Fruit fly (Drosophila melanogaster) whole organism, embryonic: ENCODE results near the gene dunk.
A peak's percentile ranks its signal among the peaks of the same experiment; 100 is the strongest.

ENCODE experiments used
- Antp ChIP-seq: fragments of 200-800 bp; sonication (Bioruptor generic); optimal IDR thresholded peaks from 3 replicates; lab custom pipeline; 2016; ENCODE audit warnings: missing biosample characterization, missing genetic modification characterization
- CG10274 ChIP-seq: fragments of 200-800 bp; sonication (Bioruptor generic); optimal IDR thresholded peaks from 3 replicates; lab custom pipeline; 2017; ENCODE audit warnings: missing biosample characterization, mild to moderate bottlenecking, missing genetic modification characterization
- CG10979 ChIP-seq: fragments of 200-800 bp; sonication (Bioruptor generic); optimal IDR thresholded peaks from 2 replicates; lab custom pipeline; 2018; ENCODE audit warnings: missing biosample characterization, mild to moderate bottlenecking, missing genetic modification characterization, moderate library complexity
- CG12391 ChIP-seq: fragments of 200-800 bp; sonication (Bioruptor generic); optimal IDR thresholded peaks from 3 replicates; lab custom pipeline; 2018; ENCODE audit warnings: missing biosample characterization, mild to moderate bottlenecking, missing genetic modification characterization, moderate library complexity
- CG1529 ChIP-seq: fragments of 200-800 bp; sonication (Bioruptor generic); optimal IDR thresholded peaks from 3 replicates; lab custom pipeline; 2018; ENCODE audit warnings: missing biosample characterization, missing genetic modification characterization
- CG17802 ChIP-seq: fragments of 200-800 bp; sonication (Bioruptor generic); optimal IDR thresholded peaks from 2 replicates; lab custom pipeline; 2018; ENCODE audit warnings: missing biosample characterization, mild to moderate bottlenecking, missing genetic modification characterization, moderate library complexity
- CG1832 ChIP-seq: fragments of 200-800 bp; sonication (Bioruptor generic); optimal IDR thresholded peaks from 2 replicates; lab custom pipeline; 2017; ENCODE audit warnings: missing biosample characterization, mild to moderate bottlenecking, missing genetic modification characterization, inconsistent platforms
- CG18476 ChIP-seq: fragments of 200-800 bp; sonication (Bioruptor generic); optimal IDR thresholded peaks from 2 replicates; lab custom pipeline; 2016; ENCODE audit warnings: missing biosample characterization, mild to moderate bottlenecking, missing genetic modification characterization
- CG2199 ChIP-seq: fragments of 200-800 bp; sonication (Bioruptor generic); IDR thresholded peaks from 3 replicates; pipeline ENCODE4 v1.3.6; 2022; ENCODE audit warnings: missing biosample characterization, missing genetic modification characterization
- CG2678 ChIP-seq: fragments of 200-800 bp; sonication (Bioruptor generic); optimal IDR thresholded peaks from 3 replicates; lab custom pipeline; 2019; ENCODE audit warnings: missing biosample characterization, mild to moderate bottlenecking, missing genetic modification characterization, moderate library complexity
- CG34224 ChIP-seq: fragments of 200-800 bp; sonication (Bioruptor generic); IDR thresholded peaks from 3 replicates; pipeline ENCODE4 v1.3.6; 2022; ENCODE audit warnings: missing biosample characterization, missing genetic modification characterization; ENCODE audit not compliant: partially characterized antibody
- CG3995 ChIP-seq: fragments of 200-800 bp; sonication (Bioruptor generic); optimal IDR thresholded peaks from 3 replicates; lab custom pipeline; 2016; ENCODE audit warnings: missing biosample characterization, missing genetic modification characterization
- CG4360 ChIP-seq: fragments of 200-800 bp; sonication (Bioruptor generic); IDR thresholded peaks from 2 replicates; pipeline ENCODE4 v1.3.6; 2022; ENCODE audit warnings: missing biosample characterization, missing genetic modification characterization
- CG4730 ChIP-seq: fragments of 200-800 bp; sonication (Bioruptor generic); IDR thresholded peaks from 2 replicates; pipeline ENCODE4 v1.3.6; 2022; ENCODE audit warnings: missing biosample characterization, missing genetic modification characterization
- CG8089 ChIP-seq: fragments of 200-800 bp; sonication (Bioruptor generic); optimal IDR thresholded peaks from 3 replicates; lab custom pipeline; 2016; ENCODE audit warnings: missing biosample characterization, missing genetic modification characterization
- CG9727 ChIP-seq: fragments of 200-800 bp; sonication (Bioruptor generic); optimal IDR thresholded peaks from 3 replicates; lab custom pipeline; 2017; ENCODE audit warnings: missing biosample characterization, mild to moderate bottlenecking, missing genetic modification characterization
- Dek ChIP-seq: fragments of 200-800 bp; sonication (Bioruptor generic); optimal IDR thresholded peaks from 3 replicates; lab custom pipeline; 2019; ENCODE audit warnings: missing biosample characterization, mild to moderate bottlenecking, missing genetic modification characterization, moderate library complexity
- Hr51 ChIP-seq, 2 experiments: fragments of 200-800 bp; sonication (Bioruptor generic); optimal IDR thresholded peaks; 2 replicates in 1 of 2; 3 replicates in 1 of 2; lab custom pipeline; 2016 to 2018; ENCODE audit warnings: missing biosample characterization in 2 of 2, missing genetic modification characterization in 2 of 2, mild to moderate bottlenecking in 1 of 2, moderate library complexity in 1 of 2
- Kr ChIP-seq: fragments of 200-800 bp; sonication (Bioruptor generic); optimal IDR thresholded peaks from 2 replicates; lab custom pipeline; 2017; ENCODE audit warnings: missing biosample characterization, mild to moderate bottlenecking, missing genetic modification characterization
- MBD-R2 ChIP-seq: fragments of 200-800 bp; sonication (Bioruptor generic); IDR thresholded peaks from 2 replicates; pipeline ENCODE4 v1.3.6; 2022; ENCODE audit warnings: missing biosample characterization, missing genetic modification characterization
- Nf-YB ChIP-seq: fragments of 200-800 bp; sonication (Bioruptor generic); optimal IDR thresholded peaks from 3 replicates; lab custom pipeline; 2019; ENCODE audit warnings: missing biosample characterization, mild to moderate bottlenecking, missing genetic modification characterization, moderate library complexity
- Optix ChIP-seq: fragments of 200-800 bp; sonication (Bioruptor generic); IDR thresholded peaks from 3 replicates; pipeline ENCODE4 v1.3.6; 2022; ENCODE audit warnings: missing biosample characterization, missing genetic modification characterization
- PHDP ChIP-seq: fragments of 200-800 bp; sonication (Bioruptor generic); optimal IDR thresholded peaks from 3 replicates; lab custom pipeline; 2018; ENCODE audit warnings: missing biosample characterization, mild to moderate bottlenecking, missing genetic modification characterization, moderate library complexity
- Rfx ChIP-seq: fragments of 200-800 bp; sonication (Bioruptor generic); IDR thresholded peaks from 2 replicates; pipeline ENCODE4 v1.3.6; 2022; ENCODE audit warnings: missing biosample characterization, missing genetic modification characterization
- Sin3A ChIP-seq: fragments of >200 bp; optimal IDR thresholded peaks from 2 replicates; lab custom pipeline; 2018
- TFAM ChIP-seq: fragments of 200-800 bp; sonication (Bioruptor generic); optimal IDR thresholded peaks from 2 replicates; lab custom pipeline; 2017; ENCODE audit warnings: missing biosample characterization, missing genetic modification characterization, inconsistent platforms
- Taf1 ChIP-seq: fragments of 200-800 bp; sonication (Bioruptor generic); IDR thresholded peaks from 2 replicates; pipeline ENCODE4 v1.3.6; 2022; ENCODE audit warnings: missing biosample characterization, missing genetic modification characterization
- Tbp ChIP-seq: fragments of >200 bp; optimal IDR thresholded peaks from 2 replicates; lab custom pipeline; 2018; ENCODE audit warnings: missing biosample characterization, missing genetic modification characterization
- ac ChIP-seq: fragments of 200-800 bp; sonication (Bioruptor generic); optimal IDR thresholded peaks from 3 replicates; lab custom pipeline; 2017; ENCODE audit warnings: missing biosample characterization, mild to moderate bottlenecking, missing genetic modification characterization
- bbx ChIP-seq: fragments of 200-800 bp; sonication (Bioruptor generic); IDR thresholded peaks from 2 replicates; pipeline ENCODE4 v1.3.6; 2022; ENCODE audit warnings: missing biosample characterization, missing genetic modification characterization; ENCODE audit not compliant: partially characterized antibody
- btn ChIP-seq: fragments of 200-800 bp; sonication (Bioruptor generic); optimal IDR thresholded peaks from 2 replicates; lab custom pipeline; 2016; ENCODE audit warnings: missing biosample characterization, missing genetic modification characterization
- corto ChIP-seq: fragments of 200-800 bp; sonication (Bioruptor generic); optimal IDR thresholded peaks from 2 replicates; lab custom pipeline; 2016; ENCODE audit warnings: missing biosample characterization, mild to moderate bottlenecking, missing genetic modification characterization, moderate library complexity
- croc ChIP-seq: fragments of 200-800 bp; sonication (Bioruptor generic); conservative IDR thresholded peaks from 3 replicates; pipeline ENCODE4 v1.3.6; 2022; ENCODE audit warnings: missing biosample characterization, missing genetic modification characterization
- ewg ChIP-seq: fragments of 200-800 bp; sonication (Bioruptor generic); optimal IDR thresholded peaks from 3 replicates; lab custom pipeline; 2017; ENCODE audit warnings: mild to moderate bottlenecking, missing biosample characterization, missing genetic modification reagents, missing genetic modification characterization
- fd96Cb ChIP-seq: fragments of 200-800 bp; sonication (Bioruptor generic); optimal IDR thresholded peaks from 2 replicates; lab custom pipeline; 2018; ENCODE audit warnings: missing biosample characterization, mild to moderate bottlenecking, missing genetic modification characterization, moderate library complexity
- gfzf ChIP-seq: fragments of 200-800 bp; sonication (Bioruptor generic); optimal IDR thresholded peaks from 2 replicates; lab custom pipeline; 2016; ENCODE audit warnings: missing biosample characterization, mild to moderate bottlenecking, missing genetic modification characterization, moderate library complexity
- hkb ChIP-seq, 2 experiments: fragments of 200-800 bp in 1 of 2; fragments of >200 bp in 1 of 2; sonication (Bioruptor generic) in 1 of 2; IDR thresholded peaks in 1 of 2; optimal IDR thresholded peaks in 1 of 2; 2 replicates each; pipeline versions ENCODE4 v1.3.6 to Lab custom; 2017 to 2022; ENCODE audit warnings: missing biosample characterization in 1 of 2, missing genetic modification characterization in 1 of 2
- jing ChIP-seq: fragments of 200-800 bp; sonication (Bioruptor generic); optimal IDR thresholded peaks from 2 replicates; lab custom pipeline; 2018; ENCODE audit warnings: missing biosample characterization, mild to moderate bottlenecking, missing genetic modification characterization
- kah ChIP-seq: fragments of 200-800 bp; sonication (Bioruptor generic); optimal IDR thresholded peaks from 2 replicates; lab custom pipeline; 2018; ENCODE audit warnings: missing biosample characterization, mild to moderate bottlenecking, missing genetic modification characterization
- nmo ChIP-seq: fragments of 200-800 bp; sonication (Bioruptor generic); optimal IDR thresholded peaks from 2 replicates; lab custom pipeline; 2018; ENCODE audit warnings: missing biosample characterization, mild to moderate bottlenecking, missing genetic modification characterization, moderate library complexity
- pho ChIP-seq: fragments of 200-800 bp; sonication (Bioruptor generic); optimal IDR thresholded peaks from 2 replicates; lab custom pipeline; 2016; ENCODE audit warnings: missing biosample characterization, missing genetic modification characterization
- psq ChIP-seq: fragments of 200-800 bp; sonication (Bioruptor generic); optimal IDR thresholded peaks from 2 replicates; lab custom pipeline; 2017; ENCODE audit warnings: missing biosample characterization, missing genetic modification characterization
- row ChIP-seq: fragments of 200-800 bp; sonication (Bioruptor generic); IDR thresholded peaks from 3 replicates; pipeline ENCODE4 v1.3.6; 2022; ENCODE audit warnings: missing biosample characterization, missing genetic modification characterization
- ssp ChIP-seq: fragments of 200-800 bp; sonication (Bioruptor generic); IDR thresholded peaks from 2 replicates; pipeline ENCODE4 v1.3.6; 2022; ENCODE audit warnings: missing biosample characterization, missing genetic modification characterization
- stwl ChIP-seq: fragments of 200-800 bp; sonication (Bioruptor generic); optimal IDR thresholded peaks from 3 replicates; lab custom pipeline; 2018; ENCODE audit warnings: missing biosample characterization, mild to moderate bottlenecking, missing genetic modification characterization, moderate library complexity
- tgo ChIP-seq: fragments of 200-800 bp; sonication (Bioruptor generic); IDR thresholded peaks from 3 replicates; pipeline ENCODE4 v1.3.6; 2022; ENCODE audit warnings: missing biosample characterization, missing genetic modification characterization
- tll ChIP-seq, 2 experiments: fragments of 200-800 bp in 1 of 2; fragments of >200 bp in 1 of 2; sonication (Bioruptor generic) in 1 of 2; optimal IDR thresholded peaks; 2 replicates each; lab custom pipeline; 2017 to 2019; ENCODE audit warnings: missing biosample characterization in 2 of 2, missing genetic modification characterization in 2 of 2, mild to moderate bottlenecking in 1 of 2, moderate library complexity in 1 of 2
- tx ChIP-seq: fragments of 200-800 bp; sonication (Bioruptor generic); optimal IDR thresholded peaks from 2 replicates; lab custom pipeline; 2016; ENCODE audit warnings: missing biosample characterization, missing genetic modification characterization
- unc-4 ChIP-seq: fragments of 200-800 bp; sonication (Bioruptor generic); IDR thresholded peaks from 2 replicates; pipeline ENCODE4 v1.3.6; 2022; ENCODE audit warnings: missing biosample characterization, missing genetic modification characterization; ENCODE audit not compliant: partially characterized antibody
- vfl ChIP-seq: fragments of 200-800 bp; sonication (Bioruptor generic); optimal IDR thresholded peaks from 2 replicates; lab custom pipeline; 2016; ENCODE audit warnings: missing biosample characterization, missing genetic modification characterization
- vvl ChIP-seq: fragments of 200-800 bp; sonication (Bioruptor generic); IDR thresholded peaks from 2 replicates; pipeline ENCODE4 v1.3.6; 2022; ENCODE audit warnings: missing biosample characterization, missing genetic modification characterization

Gene dunk

DNA sequence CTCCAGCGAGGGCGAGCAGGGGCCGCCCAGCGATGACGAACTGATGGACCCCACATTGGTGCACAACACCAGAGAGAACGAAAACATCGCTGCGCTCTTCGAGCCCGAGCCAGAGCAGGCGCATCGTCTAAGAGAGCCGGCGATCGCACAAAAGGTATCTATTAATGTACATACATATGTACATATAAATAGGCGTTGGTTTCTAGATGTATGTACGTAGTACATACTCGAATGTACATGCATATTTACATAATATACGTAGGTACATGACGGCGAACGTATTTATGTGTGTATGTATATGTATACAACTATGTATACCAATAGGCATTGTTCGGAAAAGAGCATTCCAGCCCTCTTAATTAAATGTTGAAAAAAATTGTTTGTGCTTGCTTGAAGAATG is 7.3 kb upstream of the dunk start (continued):
- TF ChIP-seq Kr (no peak), tll (GFP tag; optimal IDR thresholded peaks at IDR 0.05; lab: Kevin White, UChicago) (no peak), CG18476 (GFP tag; lab: Kevin White, UChicago) (no peak), Nf-YB (GFP tag; lab: Kevin White, UChicago) (no peak), ssp (GFP tag; lab: Robert Waterston, UW) (no peak), CG9727 (GFP tag; lab: Kevin White, UChicago) (no peak), ac (no peak), Antp (GFP tag; lab: Kevin White, UChicago) (no peak), tgo (GFP tag; lab: Robert Waterston, UW) (no peak), tx (no peak), gfzf (GFP tag; lab: Kevin White, UChicago) (no peak), CG4360 (GFP tag; lab: Robert Waterston, UW) (no peak; the same call in 1 of the 2 replicates), CG2199 (GFP tag; lab: Robert Waterston, UW) (no peak), CG10274 (no peak), hkb (optimal IDR thresholded peaks at IDR 0.05; lab: Kevin White, UChicago) (no peak), hkb (GFP tag; IDR thresholded peaks at IDR 0.05; lab: Robert Waterston, UW) (peak; percentile 55), jing (GFP tag; lab: Kevin White, UChicago) (no peak), CG17802 (tag; lab: Kevin White, UChicago) (no peak), bbx (GFP tag; lab: Robert Waterston, UW) (no peak), Tbp (GFP tag; lab: Kevin White, UChicago) (no peak), corto (GFP tag; lab: Kevin White, UChicago) (no peak), CG12391 (tag; lab: Kevin White, UChicago) (no peak), Sin3A (lab: Kevin White, UChicago) (no peak), CG8089 (GFP tag; lab: Kevin White, UChicago) (no peak), CG34224 (GFP tag; lab: Robert Waterston, UW) (0 out of 3 replicates have a peak, but pooled peaks have one; percentile 13), vfl (GFP tag; lab: Kevin White, UChicago) (no peak), croc (GFP tag; lab: Robert Waterston, UW) (no peak), Dek (no peak), Hr51 (GFP tag; optimal IDR thresholded peaks at IDR 0.05; lab: Kevin White, UChicago) (no peak), CG2678 (tag; lab: Kevin White, UChicago) (peak; percentile 78), unc-4 (GFP tag; lab: Robert Waterston, UW) (no peak), Rfx (GFP tag; lab: Robert Waterston, UW) (no peak), btn (GFP tag; lab: Kevin White, UChicago) (no peak), stwl (no peak), vvl (no peak), Optix (no peak), CG3995 (GFP tag; lab: Kevin White, UChicago) (no peak), PHDP (tag; lab: Kevin White, UChicago) (no peak), CG10979 (no peak), row (GFP tag; lab: Robert Waterston, UW) (no peak), CG1832 (GFP tag; lab: Kevin White, UChicago) (no peak), TFAM (GFP tag; lab: Kevin White, UChicago) (no peak), Taf1 (GFP tag; lab: Robert Waterston, UW) (no peak), psq (GFP tag; lab: Kevin White, UChicago) (no peak), CG4730 (GFP tag; lab: Robert Waterston, UW) (no peak), ewg (GFP tag; lab: Kevin White, UChicago) (no peak), kah (peak; percentile 50), fd96Cb (tag; lab: Kevin White, UChicago) (no peak), nmo (GFP tag; lab: Kevin White, UChicago) (no peak), MBD-R2 (GFP tag; lab: Robert Waterston, UW) (no peak), pho (GFP tag; lab: Kevin White, UChicago) (no peak), CG1529 (GFP tag; lab: Kevin White, UChicago) (no peak)
